Fruit fly (Drosophila melanogaster) whole organism, pupa: ENCODE results near the gene fz.

Source experiments
- CG14655 ChIP-seq: fragments of 200-800 bp; sonication (Bioruptor generic); optimal IDR thresholded peaks from 3 replicates; lab custom pipeline; 2017; ENCODE audit warnings: mild to moderate bottlenecking, missing biosample characterization, missing genetic modification reagents, missing genetic modification characterization
- CG34367 ChIP-seq: fragments of 200-800 bp; sonication (Bioruptor generic); optimal IDR thresholded peaks from 2 replicates; lab custom pipeline; 2018; ENCODE audit warnings: missing biosample characterization, mild to moderate bottlenecking, missing genetic modification characterization
- CG8301 ChIP-seq: fragments of 200-800 bp; sonication (Bioruptor generic); optimal IDR thresholded peaks from 2 replicates; lab custom pipeline; 2018; ENCODE audit warnings: missing biosample characterization, mild to moderate bottlenecking, missing genetic modification characterization
- CG9948 ChIP-seq: fragments of 200-800 bp; sonication (Bioruptor generic); optimal IDR thresholded peaks from 2 replicates; lab custom pipeline; 2018; ENCODE audit warnings: missing biosample characterization, mild to moderate bottlenecking, missing genetic modification characterization, moderate library complexity
- EcR ChIP-seq: fragments of 200-800 bp; sonication (Bioruptor generic); optimal IDR thresholded peaks from 3 replicates; lab custom pipeline; 2019; ENCODE audit warnings: missing biosample characterization, missing genetic modification characterization, mild to moderate bottlenecking, moderate library complexity, missing genetic modification reagents
- Pif1B ChIP-seq: fragments of 200-800 bp; sonication (Bioruptor generic); optimal IDR thresholded peaks from 3 replicates; lab custom pipeline; 2016; ENCODE audit warnings: missing biosample characterization, missing genetic modification characterization
- gl ChIP-seq: fragments of 200-800 bp; sonication (Bioruptor generic); optimal IDR thresholded peaks from 2 replicates; lab custom pipeline; 2018; ENCODE audit warnings: missing biosample characterization, mild to moderate bottlenecking, missing genetic modification characterization

- no peak for TF ChIP-seq CG8301 (tag; lab: Kevin White, UChicago)
- TF ChIP-seq EcR (GFP tag; lab: Kevin White, UChicago): no peak
- TF ChIP-seq CG34367 (tag; lab: Kevin White, UChicago): no peak
- TF ChIP-seq Pif1B (GFP tag; lab: Kevin White, UChicago): no peak
- no peak for TF ChIP-seq gl
- TF ChIP-seq CG14655 (GFP tag; lab: Kevin White, UChicago): no peak
- TF ChIP-seq CG9948: no peak
Observed at dm6 chr3L:14321858-14322257, 47.7 kb downstream of the fz start.
